Worm (Caenorhabditis elegans) whole organism, mixed stage, embryonic: ENCODE data around the gene affl-2.

Source experiments
- blmp-1 ChIP-seq: fragments of 150-350 bp; optimal IDR thresholded peaks from 2 replicates; lab custom pipeline; 2014; ENCODE audit warnings: missing biosample characterization, missing genetic modification characterization
- mep-1 ChIP-seq: fragments of 150-350 bp; optimal IDR thresholded peaks from 2 replicates; lab custom pipeline; 2017; ENCODE audit warnings: missing biosample characterization, missing genetic modification reagents, missing genetic modification characterization, inconsistent platforms

- no peak for TF ChIP-seq blmp-1
- no peak for TF ChIP-seq mep-1 (tag; lab: Kevin White, UChicago)
Measured at ce11 chrIII:422553-422952, 12.1 kb upstream of the affl-2 start.
